Worm (Caenorhabditis elegans): ENCODE results near the gene srh-125.

- no peak for TF ChIP-seq ztf-6 (GFP tag; IDR thresholded peaks at IDR 0.05)
- no peak for TF ChIP-seq him-1 (tag; optimal IDR thresholded peaks at IDR 0.05)
- TF ChIP-seq snpc-3.4 (tag; optimal IDR thresholded peaks at IDR 0.05): no peak
- TF ChIP-seq mxl-1 (tag; optimal IDR thresholded peaks at IDR 0.05): no peak
- no peak for TF ChIP-seq sea-2 (GFP tag; IDR thresholded peaks at IDR 0.05)
- no peak for TF ChIP-seq unc-62 (GFP tag; optimal IDR thresholded peaks at IDR 0.05)
- TF ChIP-seq lin-40 (tag; optimal IDR thresholded peaks at IDR 0.05): no peak
- TF ChIP-seq ama-1 (optimal IDR thresholded peaks at IDR 0.05): no peak
- TF ChIP-seq ama-1 (GFP tag; optimal IDR thresholded peaks at IDR 0.05): no peak
Measured at ce11 chrV:7464696-7465095, 12.0 kb downstream of the srh-125 start, which contains the start of gene srh-89.
